Worm (Caenorhabditis elegans) whole organism, L3 larva: ENCODE measurements around the gene F09F9.3.

Experiments
- nhr-43 ChIP-seq: sonication (generic microtip); optimal IDR thresholded peaks from 2 replicates; lab custom pipeline; 2016; ENCODE audit warnings: mild to moderate bottlenecking, missing genetic modification characterization, missing compliant biosample characterization; ENCODE audit not compliant: poor library complexity, severe bottlenecking
- pha-4 ChIP-seq: fragments of 150-350 bp; optimal IDR thresholded peaks from 2 replicates; lab custom pipeline; 2014; ENCODE audit warnings: missing biosample characterization, missing genetic modification reagents, missing genetic modification characterization
- unc-62 ChIP-seq: fragments of 150-350 bp; sonication (generic microtip); optimal IDR thresholded peaks from 4 replicates; lab custom pipeline; 2014; ENCODE audit warnings: missing biosample characterization, missing genetic modification reagents, missing genetic modification characterization

DNA sequence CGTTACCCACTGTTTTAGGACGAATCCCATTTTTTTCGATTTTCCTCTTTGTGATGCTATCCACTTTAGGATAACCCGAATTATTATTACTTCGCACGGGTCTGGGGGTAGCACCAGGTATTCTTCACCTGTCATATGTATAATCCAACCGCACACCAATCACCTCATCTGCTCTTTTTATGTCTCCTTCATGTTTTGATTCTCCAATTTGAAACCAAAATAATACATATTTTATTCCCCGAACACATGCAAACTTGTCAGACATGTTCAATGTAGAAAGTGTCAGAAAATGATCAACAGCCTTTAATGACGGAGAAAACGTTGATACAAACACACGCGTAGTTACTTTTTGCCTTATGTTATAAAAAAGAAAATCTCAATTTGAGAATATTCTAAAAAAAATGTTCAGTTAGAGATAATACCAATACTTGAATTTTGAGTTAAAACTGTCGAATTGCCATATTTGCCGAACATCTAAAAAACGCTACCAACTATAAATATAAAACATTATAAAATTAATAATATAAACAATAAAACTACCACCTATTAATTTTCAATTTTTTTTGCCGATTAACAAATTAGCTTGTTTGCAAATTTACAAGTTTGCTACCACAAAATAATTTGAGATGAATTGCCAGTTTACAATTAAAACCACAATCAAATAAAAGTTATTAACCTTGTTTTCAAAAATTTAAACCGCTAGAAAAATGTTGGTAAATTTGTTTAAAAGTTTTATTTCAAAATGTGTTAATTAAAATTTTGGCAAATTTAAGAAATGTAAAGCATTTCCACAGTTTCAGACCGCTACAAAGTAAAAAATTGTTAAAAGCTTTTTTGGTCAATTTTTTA lies 27.0 kb upstream of the F09F9.3 start:
- TF ChIP-seq nhr-43, result peak; percentile 54
- TF ChIP-seq unc-62 (GFP tag; lab: Kevin White, UChicago), result no peak
- TF ChIP-seq pha-4 (tag; lab: Kevin White, UChicago), result peak; percentile 38
